Worm (Caenorhabditis elegans): ENCODE results near the gene aak-1.

The aak-1 gene

ce11 chrIII:8763111-8763510 is 2.2 kb upstream of the aak-1 start:
- TF ChIP-seq lin-11 (tag; optimal IDR thresholded peaks at IDR 0.05): no peak
- TF ChIP-seq nhr-6 (tag; optimal IDR thresholded peaks at IDR 0.05): no peak
- TF ChIP-seq lsy-2 (tag; optimal IDR thresholded peaks at IDR 0.05): no peak
- no peak for TF ChIP-seq gmeb-1 (tag; optimal IDR thresholded peaks at IDR 0.05)

- TF ChIP-seq nhr-25 (tag; optimal IDR thresholded peaks at IDR 0.05): no peak
- no peak for TF ChIP-seq nhr-237 (tag; optimal IDR thresholded peaks at IDR 0.05)
- TF ChIP-seq ceh-82 (tag; optimal IDR thresholded peaks at IDR 0.05): no peak
- TF ChIP-seq lin-11 (tag; optimal IDR thresholded peaks at IDR 0.05): no peak
These were observed 1.1 kb upstream of the aak-1 start for ce11 chrIII:8762016-8762415.

ce11 chrIII:8754682-8755081 is 6.2 kb downstream of the aak-1 start, which contains the start of gene tomm-70:
tomm-70 (minus strand) TSS chrIII:8754750.
- TF ChIP-seq R02D3.7 (tag; optimal IDR thresholded peaks at IDR 0.05): peak; percentile 34
- no peak for TF ChIP-seq alr-1 (tag; optimal IDR thresholded peaks at IDR 0.05)
- peak in 1 of 2 experiments; percentile 25 for TF ChIP-seq lsy-2 (tag; optimal IDR thresholded peaks at IDR 0.05)
- TF ChIP-seq nhr-129 (tag; optimal IDR thresholded peaks at IDR 0.05): peak; percentile 30
- TF ChIP-seq C34F6.9 (tag; optimal IDR thresholded peaks at IDR 0.05): peak; percentile 36
- TF ChIP-seq unc-55 (GFP tag; optimal IDR thresholded peaks at IDR 0.05): peak; percentile 31
- no peak for TF ChIP-seq lin-13 (GFP tag; optimal IDR thresholded peaks at IDR 0.05)
- peak; percentile 9 for TF ChIP-seq gmeb-1 (tag; optimal IDR thresholded peaks at IDR 0.05)
- TF ChIP-seq nhr-12 (tag; optimal IDR thresholded peaks at IDR 0.05): no peak

- TF ChIP-seq ztf-11 (tag; optimal IDR thresholded peaks at IDR 0.05) (no peak), ztf-4 (tag; optimal IDR thresholded peaks at IDR 0.05) (no peak), ceh-82 (tag; optimal IDR thresholded peaks at IDR 0.05) (no peak), nhr-21 (tag; optimal IDR thresholded peaks at IDR 0.05) (no peak), peb-1 (tag; optimal IDR thresholded peaks at IDR 0.05) (no peak), skn-1 (tag; optimal IDR thresholded peaks at IDR 0.05) (no peak)
These were observed 10.3 kb downstream of the aak-1 start, which contains the start of gene ugtp-1 for ce11 chrIII:8750606-8751005. ugtp-1 (minus strand) TSS chrIII:8750706.

- TF ChIP-seq nhr-21 (tag; optimal IDR thresholded peaks at IDR 0.05) (peak; percentile 52), ama-1 (optimal IDR thresholded peaks at IDR 0.05) (no peak), R02D3.7 (tag; optimal IDR thresholded peaks at IDR 0.05) (no peak), zag-1 (tag; optimal IDR thresholded peaks at IDR 0.05) (no peak), C34F6.9 (tag; optimal IDR thresholded peaks at IDR 0.05) (peak; percentile 29), nhr-25 (tag; optimal IDR thresholded peaks at IDR 0.05) (peak; percentile 74), F13H6.1 (tag; optimal IDR thresholded peaks at IDR 0.05) (peak; percentile 88), gmeb-1 (tag; optimal IDR thresholded peaks at IDR 0.05) (peak; percentile 72), egl-27 (tag; optimal IDR thresholded peaks at IDR 0.05) (peak; percentile 15), lin-11 (tag; optimal IDR thresholded peaks at IDR 0.05) (no peak), mab-5 (tag; optimal IDR thresholded peaks at IDR 0.05) (no peak), elt-1 (tag; optimal IDR thresholded peaks at IDR 0.05) (no peak), skn-1 (tag; optimal IDR thresholded peaks at IDR 0.05) (no peak), unc-62 (GFP tag; optimal IDR thresholded peaks at IDR 0.05) (no peak), nhr-129 (tag; optimal IDR thresholded peaks at IDR 0.05) (peak; percentile 68), alr-1 (tag; optimal IDR thresholded peaks at IDR 0.05) (no peak), sma-9 (GFP tag; optimal IDR thresholded peaks at IDR 0.05) (peak; percentile 91), sma-9 (tag; optimal IDR thresholded peaks at IDR 0.05) (no peak), ztf-11 (tag; optimal IDR thresholded peaks at IDR 0.05) (no peak), sma-3 (GFP tag; optimal IDR thresholded peaks at IDR 0.05) (peak; percentile 99), unc-55 (GFP tag; optimal IDR thresholded peaks at IDR 0.05) (no peak), fos-1 (tag; optimal IDR thresholded peaks at IDR 0.05) (peak; percentile 98), peb-1 (tag; optimal IDR thresholded peaks at IDR 0.05) (no peak), crh-2 (tag; optimal IDR thresholded peaks at IDR 0.05) (peak; percentile 85), lsy-2 (tag; optimal IDR thresholded peaks at IDR 0.05) (peak in 1 of 2 experiments; percentile 45), mdl-1 (tag; optimal IDR thresholded peaks at IDR 0.05) (peak in 1 of 2 experiments; percentile 16), elt-3 (tag; optimal IDR thresholded peaks at IDR 0.05) (no peak)
These were observed 11.4 kb downstream of the aak-1 start, which contains the start of gene sma-2 for ce11 chrIII:8749487-8749886. sma-2 (plus strand) TSS chrIII:8749680.

ce11 chrIII:8748620-8749019 is 12.3 kb downstream of the aak-1 start:
- TF ChIP-seq fos-1 (tag; optimal IDR thresholded peaks at IDR 0.05) (peak; percentile 92), elt-1 (tag; optimal IDR thresholded peaks at IDR 0.05) (no peak), Y55F3AM.14 (GFP tag; optimal IDR thresholded peaks at IDR 0.05) (no peak), unc-55 (GFP tag; optimal IDR thresholded peaks at IDR 0.05) (no peak), F13H6.1 (tag; optimal IDR thresholded peaks at IDR 0.05) (peak; percentile 41), nhr-11 (tag; optimal IDR thresholded peaks at IDR 0.05) (no peak), sma-3 (GFP tag; optimal IDR thresholded peaks at IDR 0.05) (peak; percentile 40), skn-1 (tag; optimal IDR thresholded peaks at IDR 0.05) (peak; percentile 22), gmeb-1 (tag; optimal IDR thresholded peaks at IDR 0.05) (no peak), crh-2 (tag; optimal IDR thresholded peaks at IDR 0.05) (peak; percentile 69), snpc-4 (tag; optimal IDR thresholded peaks at IDR 0.05) (no peak), nhr-25 (tag; optimal IDR thresholded peaks at IDR 0.05) (no peak), sma-9 (GFP tag; optimal IDR thresholded peaks at IDR 0.05) (peak; percentile 22), sma-9 (tag; optimal IDR thresholded peaks at IDR 0.05) (no peak), ceh-16 (tag; optimal IDR thresholded peaks at IDR 0.05) (no peak)

All from whole organism, L2 larva.